Worm (Caenorhabditis elegans): ENCODE data around the gene frm-2.
A peak's percentile ranks its signal among the peaks of the same experiment; 100 is the strongest.

The frm-2 gene

ce11 chrIII:5948162-5948933, 33.6 kb downstream of the frm-2 start, which contains the start of the genes F25B5.6 and F25B5.3:
F25B5.6 (minus strand) TSS chrIII:5948733.
F25B5.3 (plus strand) TSS chrIII:5948883.
- no peak for TF ChIP-seq mbf-1 (tag; optimal IDR thresholded peaks at IDR 0.05)
- TF ChIP-seq ceh-16 (tag; optimal IDR thresholded peaks at IDR 0.05), result no peak
- TF ChIP-seq ama-1 (optimal IDR thresholded peaks at IDR 0.05), result peak; percentile 33
- no peak for TF ChIP-seq nhr-12 (tag; optimal IDR thresholded peaks at IDR 0.05)
- TF ChIP-seq elt-1 (tag; optimal IDR thresholded peaks at IDR 0.05), result no peak
- no peak for TF ChIP-seq aly-2 (tag; optimal IDR thresholded peaks at IDR 0.05)
- TF ChIP-seq mab-5 (tag; optimal IDR thresholded peaks at IDR 0.05), result no peak
- no peak for TF ChIP-seq ZK546.5 (tag; optimal IDR thresholded peaks at IDR 0.05)
- no peak for TF ChIP-seq mdl-1 (tag; optimal IDR thresholded peaks at IDR 0.05)
- peak; percentile 28 for TF ChIP-seq nhr-129 (tag; optimal IDR thresholded peaks at IDR 0.05)
- no peak for TF ChIP-seq blmp-1 (tag; optimal IDR thresholded peaks at IDR 0.05; ENCODE audit: insufficient read depth)
- no peak for TF ChIP-seq nhr-11 (tag; optimal IDR thresholded peaks at IDR 0.05)
- no peak for TF ChIP-seq egl-27 (tag; optimal IDR thresholded peaks at IDR 0.05)
- TF ChIP-seq unc-39 (tag; optimal IDR thresholded peaks at IDR 0.05), result no peak
- peak; percentile 27 for TF ChIP-seq fos-1 (tag; optimal IDR thresholded peaks at IDR 0.05)
- peak in 1 of 2 experiments; percentile 16 for TF ChIP-seq lsy-2 (tag; optimal IDR thresholded peaks at IDR 0.05)
- peak; percentile 34 for TF ChIP-seq gmeb-1 (tag; optimal IDR thresholded peaks at IDR 0.05)
- TF ChIP-seq snpc-4 (tag; optimal IDR thresholded peaks at IDR 0.05), result no peak
- TF ChIP-seq alr-1 (tag; optimal IDR thresholded peaks at IDR 0.05), result no peak
- TF ChIP-seq nhr-21 (tag; optimal IDR thresholded peaks at IDR 0.05), result peak; percentile 56
- TF ChIP-seq ztf-4 (tag; optimal IDR thresholded peaks at IDR 0.05), result no peak
- TF ChIP-seq peb-1 (tag; optimal IDR thresholded peaks at IDR 0.05), result no peak
- no peak for TF ChIP-seq lin-39 (tag; optimal IDR thresholded peaks at IDR 0.05)
- no peak for TF ChIP-seq zag-1 (tag; optimal IDR thresholded peaks at IDR 0.05)
- no peak for TF ChIP-seq nhr-6 (tag; optimal IDR thresholded peaks at IDR 0.05)
- TF ChIP-seq dmd-4 (tag; optimal IDR thresholded peaks at IDR 0.05), result no peak
- no peak for TF ChIP-seq ztf-1 (GFP tag; conservative IDR thresholded peaks at IDR 0.05)
- no peak for TF ChIP-seq F13H6.1 (tag; optimal IDR thresholded peaks at IDR 0.05)
- TF ChIP-seq sma-9 (GFP tag; optimal IDR thresholded peaks at IDR 0.05), result peak; percentile 8
- TF ChIP-seq sma-9 (tag; optimal IDR thresholded peaks at IDR 0.05), result no peak
- TF ChIP-seq unc-55 (GFP tag; optimal IDR thresholded peaks at IDR 0.05), result peak; percentile 63
- TF ChIP-seq nhr-77 (tag; optimal IDR thresholded peaks at IDR 0.05), result no peak
- TF ChIP-seq nhr-237 (tag; optimal IDR thresholded peaks at IDR 0.05), result no peak
- peak; percentile 20 for TF ChIP-seq lin-13 (GFP tag; optimal IDR thresholded peaks at IDR 0.05)
- TF ChIP-seq crh-2 (tag; optimal IDR thresholded peaks at IDR 0.05), result peak; percentile 37
- TF ChIP-seq sma-3 (GFP tag; optimal IDR thresholded peaks at IDR 0.05), result no peak
- TF ChIP-seq lin-11 (tag; optimal IDR thresholded peaks at IDR 0.05), result no peak
- TF ChIP-seq elt-3 (tag; optimal IDR thresholded peaks at IDR 0.05), result no peak
- TF ChIP-seq Y55F3AM.14 (GFP tag; optimal IDR thresholded peaks at IDR 0.05), result no peak
- TF ChIP-seq unc-62 (GFP tag; optimal IDR thresholded peaks at IDR 0.05), result no peak
- TF ChIP-seq sem-4 (tag; optimal IDR thresholded peaks at IDR 0.05), result no peak
- no peak for TF ChIP-seq skn-1 (tag; optimal IDR thresholded peaks at IDR 0.05)
- TF ChIP-seq C34F6.9 (tag; optimal IDR thresholded peaks at IDR 0.05), result peak; percentile 20
- no peak for TF ChIP-seq nhr-25 (tag; optimal IDR thresholded peaks at IDR 0.05)

ce11 chrIII:5945865-5946264, 36.1 kb downstream of the frm-2 start, which contains the start of gene F25B5.5:
F25B5.5 (minus strand) TSS chrIII:5946124.
- TF ChIP-seq sma-9 (GFP tag; optimal IDR thresholded peaks at IDR 0.05) (no peak), sma-9 (tag; optimal IDR thresholded peaks at IDR 0.05) (no peak), lsy-2 (tag; optimal IDR thresholded peaks at IDR 0.05) (no peak), nhr-25 (tag; optimal IDR thresholded peaks at IDR 0.05) (no peak), sma-3 (GFP tag; optimal IDR thresholded peaks at IDR 0.05) (peak; percentile 12), F13H6.1 (tag; optimal IDR thresholded peaks at IDR 0.05) (no peak), snpc-4 (tag; optimal IDR thresholded peaks at IDR 0.05) (no peak), nhr-21 (tag; optimal IDR thresholded peaks at IDR 0.05) (no peak), nhr-10 (tag; optimal IDR thresholded peaks at IDR 0.05) (no peak)

Data from whole organism, L2 larva.